Worm (Caenorhabditis elegans): Measurements from ENCODE around the gene Y41E3.8.

ce11 chrIV:14986684-14987083, 42.1 kb downstream of the Y41E3.8 start, which contains the start of gene dpy-4:
- TF ChIP-seq snpc-4 (tag; optimal IDR thresholded peaks at IDR 0.05) (no peak), nhr-237 (tag; optimal IDR thresholded peaks at IDR 0.05) (no peak), skn-1 (tag; optimal IDR thresholded peaks at IDR 0.05) (no peak), sptf-1 (tag; optimal IDR thresholded peaks at IDR 0.05) (no peak), nhr-11 (tag; optimal IDR thresholded peaks at IDR 0.05) (no peak), zag-1 (tag; optimal IDR thresholded peaks at IDR 0.05) (no peak), mep-1 (tag; optimal IDR thresholded peaks at IDR 0.05) (no peak), jun-1 (tag; optimal IDR thresholded peaks at IDR 0.05) (no peak), pqm-1 (tag; optimal IDR thresholded peaks at IDR 0.05) (no peak)

Measured in whole organism, L1 larva.